Fruit fly (Drosophila melanogaster) whole organism, embryonic: ENCODE results near the gene p115.
A peak's percentile ranks its signal among the peaks of the same experiment; 100 is the strongest.

Experiments used
- BtbVII ChIP-seq: fragments of 200-800 bp; sonication (Bioruptor generic); optimal IDR thresholded peaks from 3 replicates; lab custom pipeline; 2017; ENCODE audit warnings: missing biosample characterization, mild to moderate bottlenecking, missing genetic modification characterization
- CG1024 ChIP-seq: fragments of 200-800 bp; sonication (Bioruptor generic); IDR thresholded peaks from 2 replicates; pipeline ENCODE4 v1.3.6; 2022; ENCODE audit warnings: missing biosample characterization, missing genetic modification characterization
- CG11696 ChIP-seq: fragments of 200-800 bp; sonication (Bioruptor generic); IDR thresholded peaks from 2 replicates; pipeline ENCODE4 v1.3.6; 2022; ENCODE audit warnings: missing biosample characterization, missing genetic modification characterization
- CG12769 ChIP-seq: fragments of 200-800 bp; sonication (Bioruptor generic); optimal IDR thresholded peaks from 2 replicates; lab custom pipeline; 2019; ENCODE audit warnings: missing biosample characterization, mild to moderate bottlenecking, missing genetic modification characterization, moderate library complexity
- CG13287 ChIP-seq: fragments of 200-800 bp; sonication (Bioruptor generic); IDR thresholded peaks from 2 replicates; pipeline ENCODE4 v1.3.6; 2022; ENCODE audit warnings: missing biosample characterization, missing genetic modification characterization; ENCODE audit not compliant: partially characterized antibody
- CG13296 ChIP-seq: fragments of 200-800 bp; sonication (Bioruptor generic); optimal IDR thresholded peaks from 3 replicates; lab custom pipeline; 2018; ENCODE audit warnings: missing biosample characterization, mild to moderate bottlenecking, missing genetic modification characterization
- CG13424 ChIP-seq: fragments of 200-800 bp; sonication (Bioruptor generic); optimal IDR thresholded peaks from 2 replicates; lab custom pipeline; 2019; ENCODE audit warnings: missing biosample characterization, mild to moderate bottlenecking, missing genetic modification characterization, moderate library complexity
- CG15479 ChIP-seq: fragments of 200-800 bp; sonication (Bioruptor generic); optimal IDR thresholded peaks from 3 replicates; lab custom pipeline; 2019; ENCODE audit warnings: missing biosample characterization, mild to moderate bottlenecking, missing genetic modification characterization, moderate library complexity
- CG15514 ChIP-seq: fragments of 200-800 bp; sonication (Bioruptor generic); optimal IDR thresholded peaks from 3 replicates; lab custom pipeline; 2017; ENCODE audit warnings: missing biosample characterization, missing genetic modification characterization, mild to moderate bottlenecking, moderate library complexity, missing genetic modification reagents
- CG15601 ChIP-seq: fragments of 200-800 bp; sonication (Bioruptor generic); optimal IDR thresholded peaks from 3 replicates; lab custom pipeline; 2019; ENCODE audit warnings: missing biosample characterization, mild to moderate bottlenecking, missing genetic modification characterization, moderate library complexity
- CG17385 ChIP-seq: fragments of 200-800 bp; sonication (Bioruptor generic); optimal IDR thresholded peaks from 3 replicates; lab custom pipeline; 2018; ENCODE audit warnings: missing biosample characterization, mild to moderate bottlenecking, missing genetic modification characterization
- CG18476 ChIP-seq: fragments of 200-800 bp; sonication (Bioruptor generic); optimal IDR thresholded peaks from 2 replicates; lab custom pipeline; 2016; ENCODE audit warnings: missing biosample characterization, mild to moderate bottlenecking, missing genetic modification characterization
- CG2712 ChIP-seq: fragments of 200-800 bp; optimal IDR thresholded peaks from 3 replicates; lab custom pipeline; 2019; ENCODE audit warnings: missing biosample characterization, mild to moderate bottlenecking, missing genetic modification characterization, moderate library complexity
- CG30403 ChIP-seq: fragments of 200-800 bp; sonication (Bioruptor generic); optimal IDR thresholded peaks from 3 replicates; lab custom pipeline; 2016; ENCODE audit warnings: missing biosample characterization, missing genetic modification characterization
- CG3281 ChIP-seq: fragments of 200-800 bp; sonication (Bioruptor generic); optimal IDR thresholded peaks from 3 replicates; lab custom pipeline; 2017; ENCODE audit warnings: missing biosample characterization, mild to moderate bottlenecking, missing genetic modification characterization
- CG3838 ChIP-seq: fragments of 200-800 bp; sonication (Bioruptor generic); optimal IDR thresholded peaks from 3 replicates; lab custom pipeline; 2016; ENCODE audit warnings: missing biosample characterization, missing genetic modification characterization
- CG6175 ChIP-seq: fragments of 200-800 bp; sonication (Bioruptor generic); IDR thresholded peaks from 3 replicates; pipeline ENCODE4 v1.3.6; 2022; ENCODE audit warnings: missing biosample characterization, missing genetic modification characterization
- CG6254 ChIP-seq: fragments of 200-800 bp; sonication (Bioruptor generic); optimal IDR thresholded peaks from 3 replicates; lab custom pipeline; 2017; ENCODE audit warnings: mild to moderate bottlenecking, missing biosample characterization, missing genetic modification reagents, missing genetic modification characterization
- CG6689 ChIP-seq: fragments of 200-800 bp; sonication (Bioruptor generic); IDR thresholded peaks from 2 replicates; pipeline ENCODE4 v1.3.6; 2022; ENCODE audit warnings: missing biosample characterization, missing genetic modification characterization
- CG6854 ChIP-seq: fragments of 200-800 bp; sonication (Bioruptor generic); optimal IDR thresholded peaks from 3 replicates; lab custom pipeline; 2017; ENCODE audit warnings: missing biosample characterization, mild to moderate bottlenecking, missing genetic modification characterization
- CG9437 ChIP-seq: fragments of 200-800 bp; sonication (Bioruptor generic); optimal IDR thresholded peaks from 2 replicates; lab custom pipeline; 2018; ENCODE audit warnings: missing biosample characterization, mild to moderate bottlenecking, missing genetic modification characterization
- CG9876 ChIP-seq: fragments of 200-800 bp; sonication (Bioruptor generic); optimal IDR thresholded peaks from 2 replicates; lab custom pipeline; 2016; ENCODE audit warnings: missing biosample characterization, missing genetic modification characterization
- CG9932 ChIP-seq: fragments of 200-800 bp; sonication (Bioruptor generic); IDR thresholded peaks from 2 replicates; pipeline ENCODE4 v1.3.6; 2022; ENCODE audit warnings: missing biosample characterization, missing genetic modification characterization
- D19A ChIP-seq: fragments of 200-800 bp; optimal IDR thresholded peaks from 3 replicates; lab custom pipeline; 2019; ENCODE audit warnings: missing biosample characterization, mild to moderate bottlenecking, missing genetic modification characterization, moderate library complexity
- Fer1 ChIP-seq: fragments of 200-800 bp; sonication (Bioruptor generic); optimal IDR thresholded peaks from 2 replicates; lab custom pipeline; 2017; ENCODE audit warnings: missing biosample characterization, mild to moderate bottlenecking, missing genetic modification characterization
- Fer2 ChIP-seq: fragments of 200-800 bp; sonication (Bioruptor generic); optimal IDR thresholded peaks from 2 replicates; lab custom pipeline; 2018; ENCODE audit warnings: missing biosample characterization, mild to moderate bottlenecking, missing genetic modification characterization, moderate library complexity
- HmgZ ChIP-seq: fragments of 200-800 bp; sonication (Bioruptor generic); optimal IDR thresholded peaks from 2 replicates; lab custom pipeline; 2018; ENCODE audit warnings: missing biosample characterization, mild to moderate bottlenecking, missing genetic modification characterization
- Hr78 ChIP-seq, 2 experiments: fragments of 200-800 bp in 1 of 2; fragments of >200 bp in 1 of 2; sonication (Bioruptor generic) in 1 of 2; optimal IDR thresholded peaks; 2 replicates each; lab custom pipeline; 2017 to 2019; ENCODE audit warnings: missing biosample characterization in 2 of 2, missing genetic modification characterization in 2 of 2, mild to moderate bottlenecking in 1 of 2, moderate library complexity in 1 of 2
- NK7.1 ChIP-seq: fragments of 200-800 bp; sonication (Bioruptor generic); optimal IDR thresholded peaks from 3 replicates; lab custom pipeline; 2016; ENCODE audit warnings: missing biosample characterization, missing genetic modification characterization
- Pdp1 ChIP-seq, 2 experiments: fragments of 200-800 bp; sonication (Bioruptor generic); optimal IDR thresholded peaks; 3 replicates each; lab custom pipeline; 2016; ENCODE audit warnings: missing biosample characterization in 2 of 2, missing genetic modification characterization in 2 of 2, mild to moderate bottlenecking in 1 of 2, moderate library complexity in 1 of 2
- Sry-δ ChIP-seq: fragments of 200-800 bp; sonication (Bioruptor generic); optimal IDR thresholded peaks from 2 replicates; lab custom pipeline; 2016; ENCODE audit warnings: missing biosample characterization, missing genetic modification characterization
- Taf1 ChIP-seq: fragments of 200-800 bp; sonication (Bioruptor generic); IDR thresholded peaks from 2 replicates; pipeline ENCODE4 v1.3.6; 2022; ENCODE audit warnings: missing biosample characterization, missing genetic modification characterization
- ato ChIP-seq: fragments of 200-800 bp; sonication (Bioruptor generic); IDR thresholded peaks from 2 replicates; pipeline ENCODE4 v1.3.6; 2022; ENCODE audit warnings: missing biosample characterization, missing genetic modification characterization; ENCODE audit not compliant: partially characterized antibody
- btn ChIP-seq: fragments of 200-800 bp; sonication (Bioruptor generic); optimal IDR thresholded peaks from 2 replicates; lab custom pipeline; 2016; ENCODE audit warnings: missing biosample characterization, missing genetic modification characterization
- ci ChIP-seq: fragments of 200-800 bp; sonication (Bioruptor generic); IDR thresholded peaks from 3 replicates; pipeline ENCODE4 v1.3.6; 2022; ENCODE audit warnings: missing biosample characterization, missing genetic modification characterization
- crol ChIP-seq: fragments of 200-800 bp; sonication (Bioruptor generic); IDR thresholded peaks from 2 replicates; pipeline ENCODE4 v1.3.6; 2022; ENCODE audit warnings: missing biosample characterization, missing genetic modification characterization
- danr ChIP-seq: fragments of 200-800 bp; sonication (Bioruptor generic); IDR thresholded peaks from 2 replicates; pipeline ENCODE4 v1.3.6; 2022; ENCODE audit warnings: missing biosample characterization, missing genetic modification characterization
- fd64A ChIP-seq: fragments of 200-800 bp; sonication (Bioruptor generic); optimal IDR thresholded peaks from 3 replicates; lab custom pipeline; 2018; ENCODE audit warnings: missing biosample characterization, mild to moderate bottlenecking, missing genetic modification characterization
- her ChIP-seq: fragments of 200-800 bp; sonication (Bioruptor generic); optimal IDR thresholded peaks from 2 replicates; lab custom pipeline; 2016; ENCODE audit warnings: missing biosample characterization, missing genetic modification characterization
- hth ChIP-seq: fragments of >200 bp; optimal IDR thresholded peaks from 2 replicates; lab custom pipeline; 2017; ENCODE audit warnings: inconsistent platforms
- lbe ChIP-seq: fragments of 200-800 bp; sonication (Bioruptor generic); optimal IDR thresholded peaks from 2 replicates; lab custom pipeline; 2016; ENCODE audit warnings: missing biosample characterization, mild to moderate bottlenecking, missing genetic modification characterization
- lov ChIP-seq, 2 experiments: fragments of 200-800 bp in 1 of 2; fragments of >200 bp in 1 of 2; sonication (Bioruptor generic) in 1 of 2; IDR thresholded peaks in 1 of 2; optimal IDR thresholded peaks in 1 of 2; 2 replicates in 1 of 2; 3 replicates in 1 of 2; pipeline versions ENCODE4 v1.3.6 to Lab custom; 2017 to 2022; ENCODE audit warnings: missing biosample characterization in 1 of 2, missing genetic modification characterization in 1 of 2
- pb ChIP-seq: fragments of 200-800 bp; sonication (Bioruptor generic); optimal IDR thresholded peaks from 3 replicates; lab custom pipeline; 2016; ENCODE audit warnings: missing biosample characterization, missing genetic modification characterization
- ro ChIP-seq: fragments of 200-800 bp; sonication (Bioruptor generic); IDR thresholded peaks from 2 replicates; pipeline ENCODE4 v1.3.6; 2022; ENCODE audit warnings: missing biosample characterization, missing genetic modification characterization
- row ChIP-seq: fragments of 200-800 bp; sonication (Bioruptor generic); IDR thresholded peaks from 3 replicates; pipeline ENCODE4 v1.3.6; 2022; ENCODE audit warnings: missing biosample characterization, missing genetic modification characterization
- sima ChIP-seq: fragments of 200-800 bp; sonication (Bioruptor generic); optimal IDR thresholded peaks from 2 replicates; lab custom pipeline; 2016; ENCODE audit warnings: missing biosample characterization, missing genetic modification characterization
- zen ChIP-seq: fragments of 200-800 bp; sonication (Bioruptor generic); optimal IDR thresholded peaks from 3 replicates; lab custom pipeline; 2018; ENCODE audit warnings: missing biosample characterization, mild to moderate bottlenecking, missing genetic modification characterization, moderate library complexity
- zfh2 ChIP-seq: fragments of 200-800 bp; sonication (Bioruptor generic); optimal IDR thresholded peaks from 2 replicates; lab custom pipeline; 2016; ENCODE audit warnings: missing biosample characterization, missing genetic modification characterization

Gene p115

DNA sequence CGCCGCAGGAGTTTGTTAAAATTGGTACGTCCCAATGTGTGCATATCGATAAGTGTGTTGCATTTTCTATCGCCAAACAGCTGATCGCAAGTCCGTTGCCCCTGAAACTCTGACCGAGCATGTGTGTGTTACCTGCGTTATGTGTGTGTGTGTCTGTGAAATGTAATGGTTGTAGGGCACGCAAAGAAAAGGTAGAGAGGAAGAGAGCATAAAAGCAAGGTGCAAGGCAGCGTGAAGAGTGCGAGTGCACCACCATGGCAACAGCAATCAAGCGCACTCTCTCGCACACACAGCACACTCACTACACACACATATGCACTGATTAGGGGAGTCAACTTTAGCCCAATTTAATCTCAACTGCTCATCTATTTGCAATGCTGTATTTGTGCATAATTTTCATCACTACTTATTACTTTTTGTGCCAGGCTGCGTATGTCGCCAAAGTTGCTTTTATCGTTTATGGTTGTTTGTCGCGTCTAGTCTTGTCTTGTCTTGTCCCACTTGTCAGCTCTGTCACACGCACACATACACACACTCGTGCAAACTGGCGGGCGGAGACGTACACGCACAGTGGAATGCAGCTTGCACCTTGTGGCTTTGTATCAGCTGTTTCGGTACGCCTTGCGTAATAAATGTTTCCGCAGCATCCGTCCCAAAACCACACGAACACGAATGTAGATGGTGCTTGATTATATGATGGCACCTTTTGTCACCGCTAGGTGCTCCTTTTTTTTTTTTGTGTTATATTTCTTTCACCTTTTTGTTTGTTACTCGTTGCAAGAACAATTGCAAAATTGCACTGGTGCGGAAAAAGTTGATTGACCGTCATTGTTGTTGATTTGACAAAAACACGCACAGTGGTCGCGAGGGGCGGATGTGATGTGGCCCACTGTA, 44.0 kb downstream of the p115 start (continued):
- TF ChIP-seq CG12769 (tag; lab: Kevin White, UChicago), result no peak
- TF ChIP-seq CG13287, result no peak
- peak; percentile 41 for TF ChIP-seq Sry-δ (GFP tag; lab: Kevin White, UChicago)
- peak; percentile 86 for TF ChIP-seq CG30403 (GFP tag; lab: Kevin White, UChicago)
- peak; percentile 87 for TF ChIP-seq CG9437 (GFP tag; lab: Kevin White, UChicago)
- no peak for TF ChIP-seq lov (optimal IDR thresholded peaks at IDR 0.05; lab: Kevin White, UChicago)
- TF ChIP-seq lov (GFP tag; IDR thresholded peaks at IDR 0.05; lab: Robert Waterston, UW), result no peak
- no peak for TF ChIP-seq ato (GFP tag; lab: Robert Waterston, UW)
- TF ChIP-seq BtbVII (GFP tag; lab: Kevin White, UChicago), result peak; percentile 60
- 0 out of 2 replicates have a peak, but pooled peaks have one; percentile 42 for TF ChIP-seq CG1024 (GFP tag; lab: Robert Waterston, UW)
- peak; percentile 83 for TF ChIP-seq CG6689 (GFP tag; lab: Robert Waterston, UW)
- TF ChIP-seq crol (GFP tag; lab: Robert Waterston, UW), result peak; percentile 74
- TF ChIP-seq CG15601, result peak; percentile 57
- TF ChIP-seq Fer2, result peak; percentile 28
- TF ChIP-seq pb, result peak; percentile 86
- TF ChIP-seq HmgZ (tag; lab: Kevin White, UChicago), result no peak
- TF ChIP-seq CG9876 (GFP tag; lab: Kevin White, UChicago), result peak; percentile 58
- TF ChIP-seq CG17385 (GFP tag; lab: Kevin White, UChicago), result peak; percentile 73
- peak; percentile 53 for TF ChIP-seq her (GFP tag; lab: Kevin White, UChicago)
- no peak for TF ChIP-seq sima (GFP tag; lab: Kevin White, UChicago)
- TF ChIP-seq fd64A (GFP tag; lab: Kevin White, UChicago), result peak; percentile 38
- peak; percentile 61; the same call in 1 of the 2 replicates for TF ChIP-seq danr (GFP tag; lab: Robert Waterston, UW)
- TF ChIP-seq NK7.1, result peak; percentile 61
- TF ChIP-seq CG3281, result peak; percentile 53
- TF ChIP-seq row, result peak; percentile 78
- peak; percentile 7 for TF ChIP-seq CG15514 (GFP tag; lab: Kevin White, UChicago)
- TF ChIP-seq hth (lab: Kevin White, UChicago), result no peak
- TF ChIP-seq Hr78 (GFP tag; optimal IDR thresholded peaks at IDR 0.05; lab: Kevin White, UChicago), result no peak
- peak; percentile 50 for TF ChIP-seq CG6854 (GFP tag; lab: Kevin White, UChicago)
- TF ChIP-seq CG6254 (GFP tag; lab: Kevin White, UChicago), result peak; percentile 77
- TF ChIP-seq CG6175, result no peak
- peak; percentile 59; the same call in 1 of the 3 replicates for TF ChIP-seq ci (GFP tag; lab: Robert Waterston, UW)
- TF ChIP-seq CG3838, result peak; percentile 34
- peak; percentile 70 for TF ChIP-seq CG13296
- TF ChIP-seq CG11696 (GFP tag; lab: Robert Waterston, UW), result 0 out of 2 replicates have a peak, but pooled peaks have one; percentile 29
- TF ChIP-seq CG15479 (GFP tag; lab: Kevin White, UChicago), result peak; percentile 94
- peak; percentile 66 for TF ChIP-seq CG18476 (GFP tag; lab: Kevin White, UChicago)
- peak; percentile 82 for TF ChIP-seq D19A
- no peak; the same call in 1 of the 2 replicates for TF ChIP-seq CG9932 (GFP tag; lab: Robert Waterston, UW)
- TF ChIP-seq lbe (GFP tag; lab: Kevin White, UChicago), result no peak
- peak; percentile 87 for TF ChIP-seq CG13424
- TF ChIP-seq ro (GFP tag; lab: Robert Waterston, UW), result peak; percentile 65
- peak; percentile 89 for TF ChIP-seq CG2712 (tag; lab: Kevin White, UChicago)
- no peak for TF ChIP-seq Taf1 (GFP tag; lab: Robert Waterston, UW)
- TF ChIP-seq Pdp1 (GFP tag; optimal IDR thresholded peaks at IDR 0.05; lab: Kevin White, UChicago), result peak; percentile 81 to 92
- peak; percentile 64 for TF ChIP-seq Fer1
- TF ChIP-seq zfh2 (GFP tag; lab: Kevin White, UChicago), result peak; percentile 2
- peak; percentile 59 for TF ChIP-seq btn (GFP tag; lab: Kevin White, UChicago)
- peak; percentile 54 for TF ChIP-seq zen (tag; lab: Kevin White, UChicago)
